Fruit fly (Drosophila melanogaster) whole organism, embryonic: Measurements from ENCODE around the gene snky.
A peak's percentile ranks its signal among the peaks of the same experiment; 100 is the strongest.

Source experiments
- Atf3 ChIP-seq: fragments of 200-800 bp; sonication (Bioruptor generic); optimal IDR thresholded peaks from 3 replicates; lab custom pipeline; 2016; ENCODE audit warnings: missing biosample characterization, missing genetic modification characterization
- Awh ChIP-seq: fragments of 200-800 bp; sonication (Bioruptor generic); IDR thresholded peaks from 2 replicates; pipeline ENCODE4, ENCODE4 v1.3.6; 2022; ENCODE audit warnings: missing biosample characterization, missing genetic modification characterization
- Bdp1 ChIP-seq: fragments of 200-800 bp; sonication (Bioruptor generic); optimal IDR thresholded peaks from 3 replicates; lab custom pipeline; 2016; ENCODE audit warnings: missing biosample characterization, missing genetic modification characterization
- Bgb ChIP-seq: fragments of 200-800 bp; sonication (Bioruptor generic); IDR thresholded peaks from 2 replicates; pipeline ENCODE4 v1.3.6; 2022; ENCODE audit warnings: missing biosample characterization, missing genetic modification characterization; ENCODE audit not compliant: partially characterized antibody
- CG16813 ChIP-seq: fragments of 200-800 bp; sonication (Bioruptor generic); IDR thresholded peaks from 3 replicates; pipeline ENCODE4 v1.3.6; 2022; ENCODE audit warnings: missing biosample characterization, missing genetic modification characterization; ENCODE audit not compliant: partially characterized antibody
- CG17328 ChIP-seq: fragments of 200-800 bp; sonication (Bioruptor generic); IDR thresholded peaks from 2 replicates; pipeline ENCODE4 v1.3.6; 2022; ENCODE audit warnings: missing biosample characterization, missing genetic modification characterization
- CG18764 ChIP-seq: fragments of 200-800 bp; sonication (Bioruptor generic); optimal IDR thresholded peaks from 3 replicates; lab custom pipeline; 2016; ENCODE audit warnings: missing biosample characterization, missing genetic modification characterization
- CG2120 ChIP-seq: fragments of 200-800 bp; sonication (Bioruptor generic); optimal IDR thresholded peaks from 3 replicates; lab custom pipeline; 2016; ENCODE audit warnings: missing biosample characterization, missing genetic modification characterization
- CG3281 ChIP-seq: fragments of 200-800 bp; sonication (Bioruptor generic); optimal IDR thresholded peaks from 3 replicates; lab custom pipeline; 2017; ENCODE audit warnings: missing biosample characterization, mild to moderate bottlenecking, missing genetic modification characterization
- CG34376 ChIP-seq: fragments of 200-800 bp; sonication (Bioruptor generic); optimal IDR thresholded peaks from 2 replicates; lab custom pipeline; 2018; ENCODE audit warnings: missing biosample characterization, mild to moderate bottlenecking, missing genetic modification characterization
- CG4282 ChIP-seq: fragments of 200-800 bp; sonication (Bioruptor generic); optimal IDR thresholded peaks from 2 replicates; lab custom pipeline; 2016; ENCODE audit warnings: missing biosample characterization, missing genetic modification characterization
- CG6689 ChIP-seq: fragments of 200-800 bp; sonication (Bioruptor generic); IDR thresholded peaks from 2 replicates; pipeline ENCODE4 v1.3.6; 2022; ENCODE audit warnings: missing biosample characterization, missing genetic modification characterization
- CG6854 ChIP-seq: fragments of 200-800 bp; sonication (Bioruptor generic); optimal IDR thresholded peaks from 3 replicates; lab custom pipeline; 2017; ENCODE audit warnings: missing biosample characterization, mild to moderate bottlenecking, missing genetic modification characterization
- CG7556 ChIP-seq: fragments of 200-800 bp; sonication (Bioruptor generic); optimal IDR thresholded peaks from 2 replicates; lab custom pipeline; 2017; ENCODE audit warnings: missing biosample characterization, mild to moderate bottlenecking, missing genetic modification characterization
- CG8089 ChIP-seq: fragments of 200-800 bp; sonication (Bioruptor generic); optimal IDR thresholded peaks from 3 replicates; lab custom pipeline; 2016; ENCODE audit warnings: missing biosample characterization, missing genetic modification characterization
- D19B ChIP-seq: fragments of 200-800 bp; sonication (Bioruptor generic); optimal IDR thresholded peaks from 2 replicates; lab custom pipeline; 2017; ENCODE audit warnings: missing biosample characterization, mild to moderate bottlenecking, missing genetic modification characterization
- Dad ChIP-seq: fragments of 200-800 bp; sonication (Bioruptor generic); optimal IDR thresholded peaks from 3 replicates; lab custom pipeline; 2016; ENCODE audit warnings: missing biosample characterization, missing genetic modification characterization
- Dll ChIP-seq: fragments of 200-800 bp; sonication (Bioruptor generic); IDR thresholded peaks from 4 replicates; pipeline ENCODE4 v1.3.6; 2022; ENCODE audit warnings: missing biosample characterization, missing genetic modification characterization; ENCODE audit not compliant: partially characterized antibody
- Fer2 ChIP-seq: fragments of 200-800 bp; sonication (Bioruptor generic); optimal IDR thresholded peaks from 2 replicates; lab custom pipeline; 2018; ENCODE audit warnings: missing biosample characterization, mild to moderate bottlenecking, missing genetic modification characterization, moderate library complexity
- HLH4C ChIP-seq: fragments of 200-800 bp; sonication (Bioruptor generic); IDR thresholded peaks from 3 replicates; pipeline ENCODE4 v1.3.6; 2022; ENCODE audit warnings: missing biosample characterization, missing genetic modification characterization; ENCODE audit not compliant: partially characterized antibody
- Kr ChIP-seq: fragments of 200-800 bp; sonication (Bioruptor generic); optimal IDR thresholded peaks from 2 replicates; lab custom pipeline; 2017; ENCODE audit warnings: missing biosample characterization, mild to moderate bottlenecking, missing genetic modification characterization
- Lpt ChIP-seq: fragments of >200 bp; optimal IDR thresholded peaks from 2 replicates; lab custom pipeline; 2018; ENCODE audit warnings: missing biosample characterization, missing genetic modification characterization
- MTF-1 ChIP-seq: fragments of 200-800 bp; sonication (Bioruptor generic); optimal IDR thresholded peaks from 2 replicates; lab custom pipeline; 2018; ENCODE audit warnings: missing biosample characterization, mild to moderate bottlenecking, missing genetic modification characterization, borderline replicate concordance
- Myb ChIP-seq: fragments of 200-800 bp; sonication (Bioruptor generic); optimal IDR thresholded peaks from 2 replicates; lab custom pipeline; 2016; ENCODE audit warnings: missing biosample characterization, missing genetic modification characterization
- NC2β ChIP-seq: fragments of 200-800 bp; sonication (Bioruptor generic); optimal IDR thresholded peaks from 2 replicates; lab custom pipeline; 2016; ENCODE audit warnings: missing biosample characterization, missing genetic modification characterization
- Ptx1 ChIP-seq: fragments of 200-800 bp; sonication (Bioruptor generic); IDR thresholded peaks from 2 replicates; pipeline ENCODE4 v1.3.6; 2022; ENCODE audit warnings: missing biosample characterization, missing genetic modification characterization
- Scr ChIP-seq: fragments of 200-800 bp; sonication (Bioruptor generic); IDR thresholded peaks from 2 replicates; pipeline ENCODE4 v1.3.6; 2022; ENCODE audit warnings: missing biosample characterization, missing genetic modification characterization; ENCODE audit not compliant: partially characterized antibody
- Sox100B ChIP-seq: fragments of 200-800 bp; sonication (Bioruptor generic); optimal IDR thresholded peaks from 3 replicates; lab custom pipeline; 2018; ENCODE audit warnings: missing biosample characterization, mild to moderate bottlenecking, missing genetic modification characterization
- Sox102F ChIP-seq: fragments of 200-800 bp; sonication (Bioruptor generic); optimal IDR thresholded peaks from 2 replicates; lab custom pipeline; 2018; ENCODE audit warnings: missing biosample characterization, mild to moderate bottlenecking, missing genetic modification characterization, moderate library complexity
- Ssrp ChIP-seq: fragments of 200-800 bp; sonication (Bioruptor generic); optimal IDR thresholded peaks from 2 replicates; lab custom pipeline; 2018; ENCODE audit warnings: missing biosample characterization, mild to moderate bottlenecking, missing genetic modification characterization, moderate library complexity
- amos ChIP-seq: fragments of 200-800 bp; sonication (Bioruptor generic); IDR thresholded peaks from 2 replicates; pipeline ENCODE4 v1.3.6; 2022; ENCODE audit warnings: missing biosample characterization, missing genetic modification characterization; ENCODE audit not compliant: partially characterized antibody
- ash1 ChIP-seq: fragments of 200-800 bp; sonication (Bioruptor generic); optimal IDR thresholded peaks from 2 replicates; lab custom pipeline; 2018; ENCODE audit warnings: missing biosample characterization, mild to moderate bottlenecking, missing genetic modification characterization
- br ChIP-seq: fragments of >200 bp; optimal IDR thresholded peaks from 2 replicates; lab custom pipeline; 2017
- cad ChIP-seq: fragments of >200 bp; optimal IDR thresholded peaks from 2 replicates; lab custom pipeline; 2017; ENCODE audit warnings: missing biosample characterization, missing genetic modification characterization
- ci ChIP-seq: fragments of 200-800 bp; sonication (Bioruptor generic); IDR thresholded peaks from 3 replicates; pipeline ENCODE4 v1.3.6; 2022; ENCODE audit warnings: missing biosample characterization, missing genetic modification characterization
- crol ChIP-seq: fragments of 200-800 bp; sonication (Bioruptor generic); IDR thresholded peaks from 2 replicates; pipeline ENCODE4 v1.3.6; 2022; ENCODE audit warnings: missing biosample characterization, missing genetic modification characterization
- gem ChIP-seq: fragments of 200-800 bp; sonication (Bioruptor generic); optimal IDR thresholded peaks from 2 replicates; lab custom pipeline; 2019; ENCODE audit warnings: missing biosample characterization, mild to moderate bottlenecking, missing genetic modification characterization, moderate library complexity
- insv ChIP-seq, 2 experiments: fragments of 200-800 bp; sonication (Bioruptor generic); optimal IDR thresholded peaks; 3 replicates each; lab custom pipeline; 2016 to 2018; ENCODE audit warnings: missing biosample characterization in 2 of 2, missing genetic modification characterization in 2 of 2
- klu ChIP-seq: fragments of 200-800 bp; sonication (Bioruptor generic); IDR thresholded peaks from 2 replicates; pipeline ENCODE4 v1.3.6; 2022; ENCODE audit warnings: missing biosample characterization, missing genetic modification characterization
- kni ChIP-seq: fragments of 200-800 bp; sonication (Bioruptor generic); optimal IDR thresholded peaks from 3 replicates; lab custom pipeline; 2017; ENCODE audit warnings: mild to moderate bottlenecking, missing biosample characterization, missing genetic modification reagents, missing genetic modification characterization
- lola ChIP-seq, 3 experiments: fragments of >200 bp in 2 of 3; fragments of 200-800 bp in 1 of 3; sonication (Bioruptor generic) in 1 of 3; optimal IDR thresholded peaks; 2 replicates each; lab custom pipeline; 2017 to 2019; ENCODE audit warnings: missing biosample characterization in 3 of 3, missing genetic modification characterization in 3 of 3, mild to moderate bottlenecking in 1 of 3, moderate library complexity in 1 of 3
- mld ChIP-seq: fragments of 200-800 bp; sonication (Bioruptor generic); IDR thresholded peaks from 3 replicates; pipeline ENCODE4 v1.3.6; 2022; ENCODE audit warnings: missing biosample characterization, missing genetic modification characterization; ENCODE audit not compliant: partially characterized antibody
- nerfin-2 ChIP-seq: fragments of 200-800 bp; sonication (Bioruptor generic); IDR thresholded peaks from 2 replicates; pipeline ENCODE4 v1.3.6; 2022; ENCODE audit warnings: missing biosample characterization, missing genetic modification characterization; ENCODE audit not compliant: partially characterized antibody
- sd ChIP-seq: fragments of 200-800 bp; sonication (Bioruptor generic); optimal IDR thresholded peaks from 3 replicates; lab custom pipeline; 2018; ENCODE audit warnings: missing biosample characterization, mild to moderate bottlenecking, missing genetic modification characterization, moderate library complexity
- tll ChIP-seq, 2 experiments: fragments of 200-800 bp in 1 of 2; fragments of >200 bp in 1 of 2; sonication (Bioruptor generic) in 1 of 2; optimal IDR thresholded peaks; 2 replicates each; lab custom pipeline; 2017 to 2019; ENCODE audit warnings: missing biosample characterization in 2 of 2, missing genetic modification characterization in 2 of 2, mild to moderate bottlenecking in 1 of 2, moderate library complexity in 1 of 2
- trem ChIP-seq: fragments of 200-800 bp; optimal IDR thresholded peaks from 3 replicates; lab custom pipeline; 2019; ENCODE audit warnings: missing biosample characterization, mild to moderate bottlenecking, missing genetic modification characterization, moderate library complexity
- vvl ChIP-seq: fragments of 200-800 bp; sonication (Bioruptor generic); IDR thresholded peaks from 2 replicates; pipeline ENCODE4 v1.3.6; 2022; ENCODE audit warnings: missing biosample characterization, missing genetic modification characterization
- z ChIP-seq: fragments of 200-800 bp; sonication (Bioruptor generic); IDR thresholded peaks from 3 replicates; pipeline ENCODE4 v1.3.6; 2022; ENCODE audit warnings: missing biosample characterization, missing genetic modification characterization

Gene snky

DNA sequence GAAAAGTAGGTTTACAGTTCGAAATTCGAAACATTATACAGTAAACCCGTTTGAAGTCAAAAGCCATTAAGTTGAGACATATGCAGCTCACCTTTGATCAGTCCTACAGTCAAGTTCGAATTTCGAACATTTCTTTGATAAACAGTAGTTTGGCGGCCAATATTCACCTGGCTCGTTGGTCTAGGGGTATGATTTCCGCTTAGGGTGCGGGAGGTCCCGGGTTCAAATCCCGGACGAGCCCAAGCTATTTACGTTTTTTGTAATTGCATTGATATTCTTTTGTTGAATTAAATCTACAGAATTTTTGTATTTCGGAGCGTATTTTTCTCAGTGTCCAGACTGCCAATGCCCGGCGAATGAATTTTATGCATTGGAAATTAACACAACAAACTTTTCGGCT, 37.9 kb downstream of the snky start:
- TF ChIP-seq amos (peak; percentile 53; the same call in 1 of the 2 replicates), Awh (0 out of 2 replicates have a peak, but pooled peaks have one; percentile 36), NC2β (GFP tag; lab: Kevin White, UChicago) (no peak), HLH4C (GFP tag; lab: Robert Waterston, UW) (peak; percentile 43; the same call in 1 of the 3 replicates), Bgb (GFP tag; lab: Robert Waterston, UW) (no peak), CG8089 (no peak), Scr (peak; percentile 35; the same call in 1 of the 2 replicates), Ptx1 (no peak), Bdp1 (GFP tag; lab: Kevin White, UChicago) (peak; percentile 95), CG16813 (peak; percentile 52; the same call in 2 of the 3 replicates), Dll (GFP tag; lab: Robert Waterston, UW) (0 out of 4 replicates have a peak, but pooled peaks have one; percentile 12), tll (GFP tag; optimal IDR thresholded peaks at IDR 0.05; lab: Kevin White, UChicago) (peak in 1 of 2 experiments; percentile 20), CG7556 (no peak), ci (GFP tag; lab: Robert Waterston, UW) (no peak), z (GFP tag; lab: Robert Waterston, UW) (no peak), CG6689 (GFP tag; lab: Robert Waterston, UW) (no peak), vvl (GFP tag; lab: Robert Waterston, UW) (peak; percentile 19; the same call in 1 of the 2 replicates)

dm6 chr3L:13212656-13213350, 38.5 kb downstream of the snky start:
- TF ChIP-seq sd (no peak), MTF-1 (GFP tag; lab: Kevin White, UChicago) (no peak), Sox100B (GFP tag; lab: Kevin White, UChicago) (no peak), CG18764 (no peak), insv (GFP tag; optimal IDR thresholded peaks at IDR 0.05; lab: Kevin White, UChicago) (no peak), crol (peak; percentile 58), Sox102F (GFP tag; lab: Kevin White, UChicago) (peak; percentile 23), CG6854 (GFP tag; lab: Kevin White, UChicago) (no peak), nerfin-2 (GFP tag; lab: Robert Waterston, UW) (no peak), Awh (no peak), ci (GFP tag; lab: Robert Waterston, UW) (no peak), Atf3 (no peak), trem (tag; lab: Kevin White, UChicago) (no peak), gem (tag; lab: Kevin White, UChicago) (peak; percentile 45), br (lab: Kevin White, UChicago) (no peak), Ssrp (tag; lab: Kevin White, UChicago) (peak; percentile 14), Lpt (GFP tag; lab: Kevin White, UChicago) (no peak), CG3281 (GFP tag; lab: Kevin White, UChicago) (no peak), CG2120 (GFP tag; lab: Kevin White, UChicago) (no peak), Dad (no peak), ash1 (no peak), cad (no peak), CG34376 (no peak), CG4282 (GFP tag; lab: Kevin White, UChicago) (no peak), vvl (GFP tag; lab: Robert Waterston, UW) (no peak), CG17328 (GFP tag; lab: Robert Waterston, UW) (peak; percentile 4; the same call in 1 of the 2 replicates), Myb (GFP tag; lab: Kevin White, UChicago) (no peak), lola (GFP tag; optimal IDR thresholded peaks at IDR 0.05; lab: Kevin White, UChicago) (no peak), Kr (GFP tag; lab: Kevin White, UChicago) (no peak), mld (no peak), kni (GFP tag; lab: Kevin White, UChicago) (no peak), klu (GFP tag; lab: Robert Waterston, UW) (no peak), D19B (GFP tag; lab: Kevin White, UChicago) (peak; percentile 30), Fer2 (no peak)
